Worm (Caenorhabditis elegans) whole organism, young adult: Measurements from ENCODE around the gene rpt-1.

Experiments
- T26A5.8 ChIP-seq: sonication (generic microtip); optimal IDR thresholded peaks from 2 replicates; lab custom pipeline; 2016; ENCODE audit warnings: missing genetic modification characterization, missing compliant biosample characterization
- ceh-58 ChIP-seq: fragments of 200-800 bp; sonication (Bioruptor generic); IDR thresholded peaks from 2 replicates; pipeline ENCODE4 v1.3.6; 2022; ENCODE audit warnings: missing genetic modification characterization, missing compliant biosample characterization
- snpc-4 ChIP-seq, 5 experiments: fragments of 150-350 bp in 1 of 5; sonication (generic microtip) in 4 of 5; optimal IDR thresholded peaks; 2 replicates each; lab custom pipeline; 2014 to 2018; ENCODE audit warnings: missing genetic modification characterization in 5 of 5, missing biosample characterization in 3 of 5, antibody characterized with exemption in 2 of 5, mild to moderate bottlenecking in 2 of 5, missing compliant biosample characterization in 2 of 5, missing genotype in 2 of 5, moderate library complexity in 2 of 5, missing genetic modification reagents in 1 of 5
- xnd-1 ChIP-seq: sonication (generic microtip); optimal IDR thresholded peaks from 2 replicates; lab custom pipeline; 2016; ENCODE audit warnings: missing genotype, missing genetic modification reagents, missing genetic modification characterization, missing compliant biosample characterization

- TF ChIP-seq xnd-1 (tag; lab: Kevin White, UChicago) = no peak
- TF ChIP-seq snpc-4 (GFP tag; optimal IDR thresholded peaks at IDR 0.05; lab: Kevin White, UChicago) = no peak
- no peak for TF ChIP-seq snpc-4 (tag; optimal IDR thresholded peaks at IDR 0.05; lab: Kevin White, UChicago)
- TF ChIP-seq T26A5.8 = no peak
- TF ChIP-seq ceh-58 (GFP tag; lab: Robert Waterston, UW) = no peak
Measured at ce11 chrV:11955617-11956016, 26.6 kb downstream of the rpt-1 start.
